Worm (Caenorhabditis elegans): ENCODE measurements around the gene adal-1.

The adal-1 gene

DNA sequence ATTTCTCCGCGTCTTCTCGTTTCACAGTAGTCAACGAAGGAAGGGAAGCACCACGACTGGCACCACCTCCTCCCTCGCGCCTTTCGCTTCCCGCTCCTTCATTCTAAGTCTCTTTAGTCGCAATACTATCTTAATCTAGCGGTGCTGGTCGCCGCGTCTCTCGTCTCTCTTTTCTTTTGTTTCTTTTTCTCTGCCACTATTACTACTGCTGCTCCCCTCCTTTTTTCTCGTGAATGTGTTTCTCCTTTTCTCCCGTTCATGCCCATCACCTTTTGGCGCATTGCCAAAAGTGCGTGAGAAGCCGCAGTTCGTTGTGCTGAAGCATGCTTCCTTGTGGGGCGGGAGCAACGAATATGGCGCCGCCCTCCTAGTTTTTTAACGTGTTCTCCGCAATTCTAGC is 33.0 kb upstream of the adal-1 start (continued):
- TF ChIP-seq mdl-1 (tag; optimal IDR thresholded peaks at IDR 0.05) (peak; percentile 26 to 77), nhr-10 (tag; optimal IDR thresholded peaks at IDR 0.05) (no peak), nhr-25 (tag; optimal IDR thresholded peaks at IDR 0.05) (peak; percentile 60), sma-9 (GFP tag; optimal IDR thresholded peaks at IDR 0.05) (peak; percentile 80), sma-9 (tag; optimal IDR thresholded peaks at IDR 0.05) (no peak), lin-39 (tag; optimal IDR thresholded peaks at IDR 0.05) (no peak), C34F6.9 (tag; optimal IDR thresholded peaks at IDR 0.05) (peak; percentile 77), ceh-82 (tag; optimal IDR thresholded peaks at IDR 0.05) (no peak), peb-1 (tag; optimal IDR thresholded peaks at IDR 0.05) (peak; percentile 14), nhr-6 (tag; optimal IDR thresholded peaks at IDR 0.05) (no peak), ztf-11 (tag; optimal IDR thresholded peaks at IDR 0.05) (no peak), sma-3 (GFP tag; optimal IDR thresholded peaks at IDR 0.05) (peak; percentile 55), Y55F3AM.14 (GFP tag; optimal IDR thresholded peaks at IDR 0.05) (peak; percentile 60), aly-2 (tag; optimal IDR thresholded peaks at IDR 0.05) (no peak), crh-2 (tag; optimal IDR thresholded peaks at IDR 0.05) (peak; percentile 86), skn-1 (tag; optimal IDR thresholded peaks at IDR 0.05) (no peak), unc-62 (GFP tag; optimal IDR thresholded peaks at IDR 0.05) (no peak), unc-39 (tag; optimal IDR thresholded peaks at IDR 0.05) (no peak), F13H6.1 (tag; optimal IDR thresholded peaks at IDR 0.05) (peak; percentile 86), unc-55 (GFP tag; optimal IDR thresholded peaks at IDR 0.05) (peak; percentile 88), ztf-4 (tag; optimal IDR thresholded peaks at IDR 0.05) (peak; percentile 61), nhr-23 (tag; optimal IDR thresholded peaks at IDR 0.05) (no peak), ama-1 (optimal IDR thresholded peaks at IDR 0.05) (peak; percentile 46), nhr-21 (tag; optimal IDR thresholded peaks at IDR 0.05) (peak; percentile 7), snpc-4 (tag; optimal IDR thresholded peaks at IDR 0.05) (peak; percentile 30), mbf-1 (tag; optimal IDR thresholded peaks at IDR 0.05) (no peak), ceh-16 (tag; optimal IDR thresholded peaks at IDR 0.05) (no peak)

DNA sequence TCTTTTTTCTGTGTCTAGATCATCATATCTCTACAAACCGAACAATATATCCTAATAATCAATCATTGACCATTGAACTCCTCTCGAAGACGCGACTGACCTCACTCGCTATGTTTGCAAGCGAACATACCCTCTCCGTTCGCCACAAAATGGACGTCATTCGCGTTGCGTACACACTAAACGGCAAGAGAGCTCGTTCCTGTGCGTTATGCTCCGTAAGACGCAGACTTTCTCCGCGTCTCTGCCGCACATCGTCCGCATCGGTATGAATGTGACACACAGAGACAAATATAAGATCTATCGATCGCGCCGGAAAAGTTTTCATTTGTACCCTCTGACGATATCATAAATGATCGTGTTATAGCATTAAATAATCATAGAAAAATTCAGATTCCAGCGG is 32.6 kb upstream of the adal-1 start:
- TF ChIP-seq ztf-1 (GFP tag; conservative IDR thresholded peaks at IDR 0.05) (no peak), nhr-12 (tag; optimal IDR thresholded peaks at IDR 0.05) (no peak), blmp-1 (tag; optimal IDR thresholded peaks at IDR 0.05; ENCODE audit: insufficient read depth) (no peak), ceh-16 (tag; optimal IDR thresholded peaks at IDR 0.05) (no peak), Y55F3AM.14 (GFP tag; optimal IDR thresholded peaks at IDR 0.05) (no peak), lsy-2 (tag; optimal IDR thresholded peaks at IDR 0.05) (no peak), lin-13 (GFP tag; optimal IDR thresholded peaks at IDR 0.05) (no peak), zag-1 (tag; optimal IDR thresholded peaks at IDR 0.05) (no peak), sma-3 (GFP tag; optimal IDR thresholded peaks at IDR 0.05) (no peak), unc-55 (GFP tag; optimal IDR thresholded peaks at IDR 0.05) (no peak), mdl-1 (tag; optimal IDR thresholded peaks at IDR 0.05) (no peak), ztf-4 (tag; optimal IDR thresholded peaks at IDR 0.05) (no peak), nhr-77 (tag; optimal IDR thresholded peaks at IDR 0.05) (no peak)

DNA sequence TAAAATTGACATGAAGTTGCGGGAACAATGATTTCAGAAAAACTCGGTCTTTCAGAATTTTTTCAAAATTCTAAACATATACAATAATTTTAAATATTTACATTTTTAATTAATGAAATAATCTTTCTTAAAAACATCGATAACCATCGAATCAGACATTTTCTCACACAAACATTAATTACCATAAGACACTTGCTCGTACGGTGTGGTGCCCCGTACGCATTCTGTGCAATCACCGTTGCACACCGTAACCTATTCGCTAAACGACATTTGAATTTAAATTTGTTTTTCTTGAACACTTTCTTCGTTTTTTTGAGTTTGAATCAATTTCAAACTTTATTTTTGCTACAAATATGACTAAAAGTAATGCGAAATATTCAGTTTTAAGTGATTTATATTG is 30.4 kb upstream of the adal-1 start:
- TF ChIP-seq skn-1 (tag; optimal IDR thresholded peaks at IDR 0.05), result no peak

DNA sequence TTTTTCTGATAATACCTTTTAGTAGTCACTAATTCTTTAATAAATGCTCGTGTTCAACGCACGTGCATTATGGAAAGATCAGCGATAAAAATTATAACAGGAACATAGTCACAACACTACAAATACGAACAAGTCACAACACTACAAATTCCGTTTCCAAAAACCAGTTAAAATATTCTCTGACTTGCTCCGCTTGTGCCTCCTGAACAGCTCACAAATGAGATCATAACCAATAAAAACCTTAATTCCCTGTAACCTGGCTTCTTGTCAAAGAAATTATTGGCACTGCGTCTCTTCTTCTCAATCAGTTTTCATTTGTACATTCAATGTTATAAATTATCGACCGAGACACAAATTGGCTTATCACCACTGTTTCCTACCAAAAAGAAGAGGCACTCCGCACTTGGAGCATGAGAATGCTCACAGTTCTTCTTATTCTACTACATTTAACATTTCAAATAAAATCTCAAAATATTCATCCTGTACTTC is 26.0 kb upstream of the adal-1 start, which contains the start of gene B0252.1:
B0252.1 (plus strand) TSS at position 318 of the 489 bp plus-strand sequence.
- TF ChIP-seq gmeb-1 (tag; optimal IDR thresholded peaks at IDR 0.05) (no peak), fos-1 (tag; optimal IDR thresholded peaks at IDR 0.05) (peak; percentile 47), sma-9 (GFP tag; optimal IDR thresholded peaks at IDR 0.05) (no peak), sma-9 (tag; optimal IDR thresholded peaks at IDR 0.05) (no peak), nhr-21 (tag; optimal IDR thresholded peaks at IDR 0.05) (no peak), snpc-4 (tag; optimal IDR thresholded peaks at IDR 0.05) (no peak)

DNA sequence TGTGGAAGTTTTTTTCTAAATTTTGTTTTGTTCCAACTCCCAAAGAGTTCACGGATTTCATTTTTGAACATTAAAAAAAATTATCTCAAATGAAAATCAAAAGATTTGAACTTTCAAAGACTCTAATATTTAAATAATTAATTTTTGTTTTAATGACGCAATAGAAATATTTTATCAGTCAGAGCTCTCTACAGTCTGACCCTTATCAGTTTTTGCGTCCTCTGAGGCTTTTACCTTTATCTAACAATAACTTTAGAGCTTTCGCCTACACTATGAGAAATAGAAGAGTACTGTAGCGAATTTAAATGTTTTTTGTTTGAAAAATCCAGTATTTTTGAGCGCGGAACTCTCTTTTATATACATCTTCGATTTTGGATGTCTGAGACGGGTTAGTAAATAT is 25.4 kb upstream of the adal-1 start, which contains the start of gene B0252.5:
B0252.5 (minus strand) TSS at position 17 of the 400 bp plus-strand sequence.
- TF ChIP-seq skn-1 (tag; optimal IDR thresholded peaks at IDR 0.05) (no peak), mdl-1 (tag; optimal IDR thresholded peaks at IDR 0.05) (no peak), egl-27 (tag; optimal IDR thresholded peaks at IDR 0.05) (no peak), R02D3.7 (tag; optimal IDR thresholded peaks at IDR 0.05) (no peak), lin-39 (tag; optimal IDR thresholded peaks at IDR 0.05) (no peak), sma-9 (GFP tag; optimal IDR thresholded peaks at IDR 0.05) (peak; percentile 37), sma-9 (tag; optimal IDR thresholded peaks at IDR 0.05) (no peak), fos-1 (tag; optimal IDR thresholded peaks at IDR 0.05) (peak; percentile 53), lsy-2 (tag; optimal IDR thresholded peaks at IDR 0.05) (no peak), ceh-16 (tag; optimal IDR thresholded peaks at IDR 0.05) (no peak), snpc-4 (tag; optimal IDR thresholded peaks at IDR 0.05) (no peak), ama-1 (optimal IDR thresholded peaks at IDR 0.05) (no peak), ceh-82 (tag; optimal IDR thresholded peaks at IDR 0.05) (no peak), nhr-11 (tag; optimal IDR thresholded peaks at IDR 0.05) (no peak)

Data from whole organism, L2 larva.